Fruit fly (Drosophila melanogaster): ENCODE data around the gene ninaG.

ninaG gene

DNA sequence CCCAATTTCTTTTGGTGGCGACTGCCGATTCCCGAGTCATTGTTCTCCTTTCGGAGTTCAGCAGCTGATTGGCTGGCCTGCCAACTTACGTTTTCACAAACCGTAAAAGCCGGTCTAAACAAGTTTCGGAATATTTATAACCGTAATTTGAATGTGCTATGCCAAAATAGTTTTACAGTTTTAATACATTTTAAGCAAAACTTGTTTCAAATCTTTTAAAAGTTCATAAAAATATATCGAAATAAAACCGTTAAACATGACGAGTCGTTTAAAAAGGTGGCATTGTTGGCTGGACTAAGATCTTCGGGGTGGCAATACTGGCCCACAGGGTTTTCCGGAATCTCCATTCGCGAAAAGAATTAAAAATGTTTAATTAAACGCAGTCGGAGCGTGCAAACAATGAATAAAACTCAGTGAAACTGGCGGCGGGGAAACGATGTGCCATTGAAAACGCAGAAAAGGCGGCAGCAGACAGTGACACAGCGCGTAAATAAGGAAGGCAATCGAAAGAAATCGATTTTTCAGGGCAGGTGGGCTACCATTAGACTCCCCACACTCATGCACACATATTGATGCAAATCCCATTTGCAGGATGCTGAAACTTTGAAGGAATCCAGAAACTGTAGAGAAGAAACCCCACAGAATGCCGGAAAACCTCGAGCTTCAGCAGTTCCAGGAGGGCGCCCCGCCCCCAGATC, 14.2 kb upstream of the ninaG start, which contains the start of the genes Exd2 and CG5281:
Gene Exd2 (minus strand): TSS at position 167 of the 698 bp plus-strand sequence.
Gene CG5281 (plus strand): TSS at position 314 of the 698 bp plus-strand sequence.
- TF ChIP-seq CTCF (optimal IDR thresholded peaks at IDR 0.05): no peak
- TF ChIP-seq CG8478 (optimal IDR thresholded peaks at IDR 0.05): no peak

DNA sequence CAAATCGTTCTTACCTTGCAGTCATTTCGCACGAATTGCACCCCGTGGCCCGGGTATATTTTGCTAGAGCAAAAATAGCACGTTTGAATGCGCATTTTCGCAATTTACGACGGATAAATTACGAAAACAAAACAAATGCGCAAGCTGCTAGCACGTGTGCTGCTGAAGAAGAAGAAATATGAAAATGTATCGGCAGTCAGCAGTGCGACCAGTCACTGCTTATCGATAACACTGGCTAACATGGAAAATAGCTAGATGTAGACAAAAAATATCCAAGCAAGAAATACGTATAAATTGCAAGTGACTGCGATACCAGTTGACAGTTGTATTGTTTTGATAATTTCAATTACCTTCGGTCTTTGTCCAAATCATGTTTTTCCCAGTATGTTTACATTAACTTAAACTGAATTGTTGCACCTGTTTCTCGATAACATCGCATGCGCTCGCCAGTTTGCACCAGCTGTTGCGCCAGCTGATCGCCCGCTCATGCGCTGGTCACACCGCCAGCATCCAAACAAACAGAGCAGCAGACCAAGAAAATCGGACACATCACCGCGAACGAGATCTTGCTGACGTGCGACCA, 10.0 kb upstream of the ninaG start, which contains the start of the genes RpL24-like and CG5276:
Gene RpL24-like (minus strand): TSS at position 188 of the 583 bp plus-strand sequence.
Gene CG5276 (plus strand): TSS at position 344 of the 583 bp plus-strand sequence.
- TF ChIP-seq CG8478 (optimal IDR thresholded peaks at IDR 0.05) (no peak), CTCF (optimal IDR thresholded peaks at IDR 0.05) (peak in 1 of 2 experiments; percentile 49)

DNA sequence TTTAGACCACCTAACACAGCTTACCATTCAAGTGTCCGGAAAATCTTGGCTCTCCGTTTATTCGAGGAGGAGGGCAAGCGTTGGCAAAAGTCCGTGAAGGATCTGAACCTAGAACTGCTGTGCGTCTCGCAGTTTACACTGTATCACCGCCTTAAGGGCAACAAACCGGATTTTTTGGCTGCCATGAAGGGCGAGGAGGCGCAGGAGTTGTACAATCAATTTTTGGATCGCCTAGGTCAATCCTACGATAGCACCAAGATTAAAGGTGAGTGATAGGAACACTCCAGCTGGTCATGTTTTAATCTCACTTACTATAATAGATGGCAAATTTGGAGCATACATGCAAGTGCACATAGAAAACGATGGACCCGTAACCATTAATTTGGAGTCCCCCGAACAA, 8.8 kb upstream of the ninaG start:
- TF ChIP-seq CG8478 (optimal IDR thresholded peaks at IDR 0.05) (no peak), CTCF (optimal IDR thresholded peaks at IDR 0.05) (no peak)

DNA sequence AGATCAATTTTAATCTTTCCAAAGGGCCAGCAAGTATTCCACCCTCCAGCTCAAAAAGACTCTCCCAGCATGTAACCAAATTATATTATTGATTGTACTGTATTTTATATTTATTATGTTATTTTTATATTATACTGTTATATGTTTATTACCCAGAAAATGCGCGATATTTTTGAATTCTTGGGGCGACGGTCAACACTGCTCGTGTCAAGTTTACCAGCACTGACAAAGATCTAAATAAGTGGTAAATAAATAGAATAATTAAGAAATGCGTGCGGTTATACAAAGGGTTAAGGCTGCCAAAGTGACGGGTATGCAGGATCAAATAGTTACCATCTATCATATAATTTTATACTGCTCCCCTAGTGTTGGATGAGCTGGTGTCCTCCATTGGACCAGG, 8.3 kb upstream of the ninaG start, which contains the start of gene Dtd:
Gene Dtd (plus strand): TSS at position 248 of the 400 bp plus-strand sequence.
- TF ChIP-seq CG8478 (optimal IDR thresholded peaks at IDR 0.05) (no peak), CTCF (optimal IDR thresholded peaks at IDR 0.05) (no peak)

dm6 chr3R:11418568-11418967, 2.9 kb downstream of the ninaG start, which contains the start of the genes bumpel and CG45676:
TSS of gene bumpel (minus strand) at chr3R:11418668.
TSS of gene CG45676 (plus strand) at chr3R:11418885.
- TF ChIP-seq CG8478 (optimal IDR thresholded peaks at IDR 0.05): no peak
- no peak for TF ChIP-seq CTCF (optimal IDR thresholded peaks at IDR 0.05)

dm6 chr3R:11412371-11412770, 9.1 kb downstream of the ninaG start, which contains the start of gene Ipo9:
TSS of gene Ipo9 (plus strand) at chr3R:11412522.
- TF ChIP-seq CTCF (optimal IDR thresholded peaks at IDR 0.05) (no peak), CG8478 (optimal IDR thresholded peaks at IDR 0.05) (no peak)

DNA sequence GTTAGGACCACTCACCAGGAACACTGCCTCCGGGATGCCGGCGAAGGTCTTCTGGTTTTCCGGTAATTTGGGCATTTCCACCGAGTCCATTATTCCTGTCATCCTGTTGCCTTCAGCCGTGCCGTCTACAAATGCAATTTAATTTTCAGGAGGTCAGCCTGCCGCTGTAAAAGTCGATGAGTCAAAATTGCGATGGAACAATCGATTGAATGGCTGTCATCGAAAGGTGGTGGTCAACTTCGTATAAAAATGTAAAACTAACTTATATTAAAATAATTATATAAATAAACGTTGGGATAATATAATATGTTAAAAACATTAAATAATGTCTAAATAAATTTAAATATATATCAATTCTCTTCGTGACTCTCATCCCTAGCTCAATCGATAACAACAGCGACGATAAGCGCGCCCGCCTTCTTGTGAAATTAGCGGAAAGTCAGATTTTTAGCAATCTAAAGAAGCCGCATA, 11.8 kb downstream of the ninaG start, which contains the start of the genes mgr and Irbp:
Gene mgr (minus strand): TSS at position 209 of the 471 bp plus-strand sequence.
Gene Irbp (plus strand): TSS at position 381 of the 471 bp plus-strand sequence.
- TF ChIP-seq CTCF (optimal IDR thresholded peaks at IDR 0.05) (no peak), CG8478 (optimal IDR thresholded peaks at IDR 0.05) (no peak)

dm6 chr3R:11407733-11408134, 13.8 kb downstream of the ninaG start, which contains the start of gene mRpL40:
TSS of gene mRpL40 (plus strand) at chr3R:11407918.
- TF ChIP-seq CTCF (optimal IDR thresholded peaks at IDR 0.05): peak in 1 of 2 experiments; percentile 50
- TF ChIP-seq CG8478 (optimal IDR thresholded peaks at IDR 0.05): no peak

- TF ChIP-seq CTCF (optimal IDR thresholded peaks at IDR 0.05) (peak in 1 of 2 experiments; percentile 26), CG8478 (optimal IDR thresholded peaks at IDR 0.05) (no peak)
These were observed 18.6 kb downstream of the ninaG start for dm6 chr3R:11402894-11403293.

DNA sequence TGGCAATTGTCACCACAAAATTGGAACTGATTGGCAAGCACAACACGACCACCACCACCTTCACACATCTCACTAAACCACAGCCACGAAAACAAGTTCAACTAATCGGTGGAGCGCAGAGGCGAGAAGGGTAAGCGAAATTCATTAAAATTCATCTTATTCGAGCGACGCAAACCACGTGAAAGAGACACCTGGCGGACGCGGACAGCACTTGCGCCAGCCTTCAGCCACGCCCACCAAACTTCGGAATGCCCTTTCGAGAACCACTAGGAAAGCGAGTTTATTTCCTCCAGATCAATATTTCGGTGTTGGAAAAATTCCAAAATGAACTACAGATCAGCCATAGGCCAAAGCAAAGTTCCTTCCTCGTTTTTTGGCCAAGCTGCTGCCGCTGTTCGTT, 26.0 kb downstream of the ninaG start:
- no peak for TF ChIP-seq CG8478 (optimal IDR thresholded peaks at IDR 0.05)
- TF ChIP-seq CTCF (optimal IDR thresholded peaks at IDR 0.05): peak; percentile 65 to 74

dm6 chr3R:11393896-11394295, 27.6 kb downstream of the ninaG start:
- TF ChIP-seq CG8478 (optimal IDR thresholded peaks at IDR 0.05) (no peak), CTCF (optimal IDR thresholded peaks at IDR 0.05) (peak; percentile 83 to 86)

DNA sequence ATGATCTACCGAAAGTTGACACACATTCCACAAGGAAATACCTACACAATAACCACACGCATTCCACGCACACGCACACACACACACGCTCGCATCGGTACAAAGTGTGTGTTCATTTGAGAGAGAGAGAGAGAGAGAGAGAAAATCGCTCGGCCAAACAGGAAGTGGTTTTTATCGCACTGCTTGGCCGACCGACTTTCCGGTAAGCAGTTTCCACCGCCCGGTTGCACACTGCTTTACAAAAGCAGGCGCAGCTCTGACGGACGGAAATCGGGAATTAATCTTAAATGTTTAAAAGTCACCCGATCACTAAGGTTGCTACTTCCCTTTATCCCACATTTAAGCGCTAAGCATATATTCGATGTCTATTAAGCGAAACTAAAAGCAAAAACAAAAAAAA, 28.7 kb downstream of the ninaG start:
- TF ChIP-seq CTCF (optimal IDR thresholded peaks at IDR 0.05): peak; percentile 52 to 54
- TF ChIP-seq CG8478 (optimal IDR thresholded peaks at IDR 0.05): no peak

dm6 chr3R:11378564-11379112, 42.9 kb downstream of the ninaG start:
- no peak for TF ChIP-seq CTCF (optimal IDR thresholded peaks at IDR 0.05)
- TF ChIP-seq CG8478 (optimal IDR thresholded peaks at IDR 0.05): no peak

- no peak for TF ChIP-seq CG8478 (optimal IDR thresholded peaks at IDR 0.05)
These were observed 46.4 kb downstream of the ninaG start for dm6 chr3R:11375142-11375541.
